Fruit fly (Drosophila melanogaster) whole organism, embryonic: ENCODE data around the gene RpS17.

Experiments used
- Ada2b ChIP-seq: fragments of 200-800 bp; sonication (Bioruptor generic); IDR thresholded peaks from 2 replicates; pipeline ENCODE4 v1.3.6; 2022; ENCODE audit warnings: missing biosample characterization, missing genetic modification characterization
- CG11398 ChIP-seq: fragments of 200-800 bp; sonication (Bioruptor generic); optimal IDR thresholded peaks from 2 replicates; lab custom pipeline; 2016; ENCODE audit warnings: missing biosample characterization, missing genetic modification characterization
- CG13287 ChIP-seq: fragments of 200-800 bp; sonication (Bioruptor generic); IDR thresholded peaks from 2 replicates; pipeline ENCODE4 v1.3.6; 2022; ENCODE audit warnings: missing biosample characterization, missing genetic modification characterization; ENCODE audit not compliant: partially characterized antibody
- CG14965 ChIP-seq: fragments of 200-800 bp; sonication (Bioruptor generic); optimal IDR thresholded peaks from 2 replicates; lab custom pipeline; 2016; ENCODE audit warnings: missing biosample characterization, missing genetic modification characterization, borderline replicate concordance
- CG15269 ChIP-seq: fragments of 200-800 bp; sonication (Bioruptor generic); optimal IDR thresholded peaks from 2 replicates; lab custom pipeline; 2018; ENCODE audit warnings: missing biosample characterization, mild to moderate bottlenecking, missing genetic modification characterization, moderate library complexity
- CG17385 ChIP-seq: fragments of 200-800 bp; sonication (Bioruptor generic); optimal IDR thresholded peaks from 3 replicates; lab custom pipeline; 2018; ENCODE audit warnings: missing biosample characterization, mild to moderate bottlenecking, missing genetic modification characterization
- CG17612 ChIP-seq: fragments of 200-800 bp; sonication (Bioruptor generic); IDR thresholded peaks from 2 replicates; pipeline ENCODE4 v1.3.6; 2022; ENCODE audit warnings: missing biosample characterization, missing genetic modification characterization
- CG17802 ChIP-seq: fragments of 200-800 bp; sonication (Bioruptor generic); optimal IDR thresholded peaks from 2 replicates; lab custom pipeline; 2018; ENCODE audit warnings: missing biosample characterization, mild to moderate bottlenecking, missing genetic modification characterization, moderate library complexity
- CG1792 ChIP-seq: fragments of 200-800 bp; sonication (Bioruptor generic); optimal IDR thresholded peaks from 2 replicates; lab custom pipeline; 2016; ENCODE audit warnings: missing biosample characterization, missing genetic modification characterization
- CG2202 ChIP-seq: fragments of 200-800 bp; sonication (Bioruptor generic); optimal IDR thresholded peaks from 2 replicates; lab custom pipeline; 2018; ENCODE audit warnings: missing biosample characterization, mild to moderate bottlenecking, missing genetic modification characterization
- CG34224 ChIP-seq: fragments of 200-800 bp; sonication (Bioruptor generic); IDR thresholded peaks from 3 replicates; pipeline ENCODE4 v1.3.6; 2022; ENCODE audit warnings: missing biosample characterization, missing genetic modification characterization; ENCODE audit not compliant: partially characterized antibody
- CG4617 ChIP-seq: fragments of 200-800 bp; sonication (Bioruptor generic); optimal IDR thresholded peaks from 3 replicates; lab custom pipeline; 2016; ENCODE audit warnings: missing biosample characterization, missing genetic modification characterization, borderline replicate concordance
- CG6654 ChIP-seq: fragments of 200-800 bp; sonication (Bioruptor generic); optimal IDR thresholded peaks from 2 replicates; lab custom pipeline; 2017; ENCODE audit warnings: missing biosample characterization, mild to moderate bottlenecking, missing genetic modification characterization
- CG6854 ChIP-seq: fragments of 200-800 bp; sonication (Bioruptor generic); optimal IDR thresholded peaks from 3 replicates; lab custom pipeline; 2017; ENCODE audit warnings: missing biosample characterization, mild to moderate bottlenecking, missing genetic modification characterization
- CG9609 ChIP-seq: fragments of 200-800 bp; sonication (Bioruptor generic); optimal IDR thresholded peaks from 3 replicates; lab custom pipeline; 2016; ENCODE audit warnings: missing biosample characterization, missing genetic modification characterization
- CG9797 ChIP-seq: fragments of 200-800 bp; sonication (Bioruptor generic); optimal IDR thresholded peaks from 3 replicates; lab custom pipeline; 2018; ENCODE audit warnings: missing biosample characterization, mild to moderate bottlenecking, missing genetic modification characterization
- Dbx ChIP-seq: fragments of 200-800 bp; sonication (Bioruptor generic); IDR thresholded peaks from 3 replicates; pipeline ENCODE4 v1.3.6; 2022; ENCODE audit warnings: missing biosample characterization, missing genetic modification characterization
- Dfd ChIP-seq, 2 experiments: fragments of >200 bp; optimal IDR thresholded peaks; 2 replicates each; lab custom pipeline; 2017; ENCODE audit warnings: missing biosample characterization in 2 of 2, missing genetic modification characterization in 2 of 2
- Dp ChIP-seq: fragments of 200-800 bp; sonication (Bioruptor generic); optimal IDR thresholded peaks from 2 replicates; lab custom pipeline; 2018; ENCODE audit warnings: missing biosample characterization, mild to moderate bottlenecking, missing genetic modification characterization, moderate library complexity
- Fer3 ChIP-seq: fragments of 200-800 bp; sonication (Bioruptor generic); optimal IDR thresholded peaks from 2 replicates; lab custom pipeline; 2018; ENCODE audit warnings: missing biosample characterization, mild to moderate bottlenecking, missing genetic modification characterization, moderate library complexity
- GATAe ChIP-seq: fragments of 200-800 bp; sonication (Bioruptor generic); conservative IDR thresholded peaks from 2 replicates; pipeline ENCODE4 v1.3.6; 2022; ENCODE audit warnings: missing biosample characterization, missing genetic modification characterization
- Gsc ChIP-seq: fragments of 200-800 bp; sonication (Bioruptor generic); IDR thresholded peaks from 2 replicates; pipeline ENCODE4 v1.3.6; 2022; ENCODE audit warnings: missing biosample characterization, missing genetic modification characterization
- Hr51 ChIP-seq, 2 experiments: fragments of 200-800 bp; sonication (Bioruptor generic); optimal IDR thresholded peaks; 2 replicates in 1 of 2; 3 replicates in 1 of 2; lab custom pipeline; 2016 to 2018; ENCODE audit warnings: missing biosample characterization in 2 of 2, missing genetic modification characterization in 2 of 2, mild to moderate bottlenecking in 1 of 2, moderate library complexity in 1 of 2
- NC2α ChIP-seq: fragments of 200-800 bp; sonication (Bioruptor generic); optimal IDR thresholded peaks from 2 replicates; lab custom pipeline; 2016; ENCODE audit warnings: missing biosample characterization, missing genetic modification characterization
- PHDP ChIP-seq: fragments of 200-800 bp; sonication (Bioruptor generic); optimal IDR thresholded peaks from 3 replicates; lab custom pipeline; 2018; ENCODE audit warnings: missing biosample characterization, mild to moderate bottlenecking, missing genetic modification characterization, moderate library complexity
- Pdp1 ChIP-seq, 2 experiments: fragments of 200-800 bp; sonication (Bioruptor generic); optimal IDR thresholded peaks; 3 replicates each; lab custom pipeline; 2016; ENCODE audit warnings: missing biosample characterization in 2 of 2, missing genetic modification characterization in 2 of 2, mild to moderate bottlenecking in 1 of 2, moderate library complexity in 1 of 2
- Trl ChIP-seq, 3 experiments: fragments of >200 bp in 2 of 3; fragments of 200-800 bp in 1 of 3; sonication (Bioruptor generic) in 1 of 3; optimal IDR thresholded peaks; 2 replicates in 1 of 3; 3 replicates in 2 of 3; lab custom pipeline; 2016 to 2017; ENCODE audit warnings: missing biosample characterization in 1 of 3, missing genetic modification characterization in 1 of 3
- ase ChIP-seq: fragments of 200-800 bp; sonication (Bioruptor generic); IDR thresholded peaks from 3 replicates; pipeline ENCODE4 v1.3.6; 2022; ENCODE audit warnings: missing biosample characterization, missing genetic modification characterization
- br ChIP-seq: fragments of >200 bp; optimal IDR thresholded peaks from 2 replicates; lab custom pipeline; 2017
- cad ChIP-seq: fragments of >200 bp; optimal IDR thresholded peaks from 2 replicates; lab custom pipeline; 2017; ENCODE audit warnings: missing biosample characterization, missing genetic modification characterization
- crp ChIP-seq, 2 experiments: fragments of 200-800 bp; sonication (Bioruptor generic); optimal IDR thresholded peaks; 2 replicates in 1 of 2; 3 replicates in 1 of 2; lab custom pipeline; 2017; ENCODE audit warnings: missing biosample characterization in 2 of 2, missing genetic modification characterization in 2 of 2, mild to moderate bottlenecking in 1 of 2, moderate library complexity in 1 of 2
- cwo ChIP-seq: fragments of 200-800 bp; sonication (Bioruptor generic); optimal IDR thresholded peaks from 3 replicates; lab custom pipeline; 2017; ENCODE audit warnings: missing biosample characterization, missing genetic modification characterization, mild to moderate bottlenecking, moderate library complexity, missing genetic modification reagents
- fd102C ChIP-seq: fragments of 200-800 bp; sonication (Bioruptor generic); optimal IDR thresholded peaks from 2 replicates; lab custom pipeline; 2018; ENCODE audit warnings: missing biosample characterization, mild to moderate bottlenecking, missing genetic modification characterization, moderate library complexity
- gce ChIP-seq: fragments of 200-800 bp; sonication (Bioruptor generic); IDR thresholded peaks from 3 replicates; pipeline ENCODE4 v1.3.6; 2022; ENCODE audit warnings: missing biosample characterization, missing genetic modification characterization
- hbn ChIP-seq: fragments of 200-800 bp; sonication (Bioruptor generic); IDR thresholded peaks from 2 replicates; pipeline ENCODE4 v1.3.6; 2022; ENCODE audit warnings: missing biosample characterization, missing genetic modification characterization; ENCODE audit not compliant: partially characterized antibody
- jigr1 ChIP-seq: fragments of 200-800 bp; sonication (Bioruptor generic); IDR thresholded peaks from 3 replicates; pipeline ENCODE4 v1.3.6; 2022; ENCODE audit warnings: missing biosample characterization, missing genetic modification characterization
- jing ChIP-seq: fragments of 200-800 bp; sonication (Bioruptor generic); optimal IDR thresholded peaks from 2 replicates; lab custom pipeline; 2018; ENCODE audit warnings: missing biosample characterization, mild to moderate bottlenecking, missing genetic modification characterization
- kni ChIP-seq: fragments of 200-800 bp; sonication (Bioruptor generic); optimal IDR thresholded peaks from 3 replicates; lab custom pipeline; 2017; ENCODE audit warnings: mild to moderate bottlenecking, missing biosample characterization, missing genetic modification reagents, missing genetic modification characterization
- luna ChIP-seq: fragments of 200-800 bp; sonication (Bioruptor generic); optimal IDR thresholded peaks from 2 replicates; lab custom pipeline; 2016; ENCODE audit warnings: missing biosample characterization, missing genetic modification characterization
- org-1 ChIP-seq: fragments of 200-800 bp; sonication (Bioruptor generic); optimal IDR thresholded peaks from 2 replicates; lab custom pipeline; 2017; ENCODE audit warnings: missing biosample characterization, missing genetic modification characterization
- pnt ChIP-seq: fragments of 200-800 bp; sonication (Bioruptor generic); optimal IDR thresholded peaks from 3 replicates; lab custom pipeline; 2016; ENCODE audit warnings: missing biosample characterization, missing genetic modification characterization
- sim ChIP-seq: fragments of 200-800 bp; sonication (Bioruptor generic); IDR thresholded peaks from 2 replicates; pipeline ENCODE4 v1.3.6; 2022; ENCODE audit warnings: missing biosample characterization, missing genetic modification characterization
- slbo ChIP-seq: fragments of 200-800 bp; sonication (Bioruptor generic); IDR thresholded peaks from 2 replicates; pipeline ENCODE4 v1.3.6; 2022; ENCODE audit warnings: missing biosample characterization, missing genetic modification characterization
- tna ChIP-seq: fragments of 200-800 bp; sonication (Bioruptor generic); IDR thresholded peaks from 2 replicates; pipeline ENCODE4 v1.3.6; 2022; ENCODE audit warnings: missing biosample characterization, missing genetic modification characterization; ENCODE audit not compliant: partially characterized antibody
- tx ChIP-seq: fragments of 200-800 bp; sonication (Bioruptor generic); optimal IDR thresholded peaks from 2 replicates; lab custom pipeline; 2016; ENCODE audit warnings: missing biosample characterization, missing genetic modification characterization
- vfl ChIP-seq: fragments of 200-800 bp; sonication (Bioruptor generic); optimal IDR thresholded peaks from 2 replicates; lab custom pipeline; 2016; ENCODE audit warnings: missing biosample characterization, missing genetic modification characterization
- wdn ChIP-seq: fragments of 200-800 bp; sonication (Bioruptor generic); IDR thresholded peaks from 2 replicates; pipeline ENCODE4 v1.3.6; 2022; ENCODE audit warnings: missing biosample characterization, missing genetic modification characterization

RpS17 gene

DNA sequence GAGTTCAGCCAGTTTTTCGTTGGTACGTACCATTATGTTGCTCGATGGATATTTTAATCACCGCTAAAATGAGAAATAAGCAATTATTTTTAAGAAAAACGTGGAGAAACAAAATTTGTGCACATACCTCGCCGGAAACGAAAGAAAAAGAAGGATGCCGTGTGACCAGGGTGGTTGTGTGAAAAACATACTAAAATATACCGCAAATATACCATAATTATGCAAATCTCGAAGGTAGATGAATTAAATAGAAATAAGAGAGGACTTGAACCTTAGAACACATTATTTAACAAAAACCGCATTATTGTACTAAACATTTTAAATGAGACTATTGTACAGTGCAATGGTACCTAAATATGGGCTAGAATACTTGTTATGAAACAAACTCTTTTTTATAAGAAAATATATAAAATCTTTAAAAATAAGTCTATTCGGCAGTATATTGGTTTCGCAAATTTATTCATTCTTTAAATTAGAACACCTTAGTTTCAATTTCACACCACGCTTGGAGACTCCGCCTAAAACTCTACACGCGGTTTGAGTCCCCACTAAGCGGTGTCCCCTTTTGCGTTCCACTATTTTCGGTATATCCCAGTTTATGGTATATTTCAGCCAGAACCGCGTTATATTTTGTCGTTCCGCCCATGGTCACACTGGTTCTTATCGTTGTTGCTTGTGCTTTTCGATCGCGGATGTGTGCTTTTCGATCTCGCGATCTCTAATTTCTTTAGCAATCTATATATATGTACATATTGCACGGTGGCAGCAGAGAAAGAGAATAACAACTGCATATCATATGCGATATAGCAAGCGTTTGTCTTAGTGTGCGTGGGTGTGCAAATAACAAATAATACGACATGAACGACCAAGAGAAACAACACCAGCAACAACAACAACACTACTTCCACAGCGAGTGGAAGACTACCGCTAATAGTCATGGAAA is at the start of gene RpS17, which contains the start of gene MTF-1 (continued):
- no peak for TF ChIP-seq crp (GFP tag; optimal IDR thresholded peaks at IDR 0.05; lab: Kevin White, UChicago)
- TF ChIP-seq fd102C (GFP tag; lab: Kevin White, UChicago), result no peak
- TF ChIP-seq CG11398 (GFP tag; lab: Kevin White, UChicago), result peak; percentile 62
- peak; percentile 60 for TF ChIP-seq CG4617 (GFP tag; lab: Kevin White, UChicago)
- TF ChIP-seq sim, result 0 out of 2 replicates have a peak, but pooled peaks have one; percentile 16
- TF ChIP-seq CG6854 (GFP tag; lab: Kevin White, UChicago), result peak; percentile 41
- TF ChIP-seq NC2α (GFP tag; lab: Kevin White, UChicago), result no peak
- no peak for TF ChIP-seq CG14965 (GFP tag; lab: Kevin White, UChicago)
- peak; percentile 43 for TF ChIP-seq CG2202 (tag; lab: Kevin White, UChicago)
- TF ChIP-seq kni (GFP tag; lab: Kevin White, UChicago), result peak; percentile 22
- TF ChIP-seq ase (GFP tag; lab: Robert Waterston, UW), result peak; percentile 51; the same call in 2 of the 3 replicates
- no peak for TF ChIP-seq Dfd (GFP tag; optimal IDR thresholded peaks at IDR 0.05; lab: Kevin White, UChicago)
- no peak for TF ChIP-seq CG17802 (tag; lab: Kevin White, UChicago)
- peak; percentile 38; the same call in 1 of the 2 replicates for TF ChIP-seq tna (GFP tag; lab: Robert Waterston, UW)
- TF ChIP-seq Hr51 (GFP tag; optimal IDR thresholded peaks at IDR 0.05; lab: Kevin White, UChicago), result no peak
- 0 out of 2 replicates have a peak, but pooled peaks have one; percentile 11 for TF ChIP-seq wdn
- TF ChIP-seq vfl (GFP tag; lab: Kevin White, UChicago), result no peak
- TF ChIP-seq br (lab: Kevin White, UChicago), result no peak
- peak; percentile 34; the same call in 2 of the 3 replicates for TF ChIP-seq Dbx
- no peak for TF ChIP-seq jing (GFP tag; lab: Kevin White, UChicago)
- no peak for TF ChIP-seq cad (GFP tag; lab: Kevin White, UChicago)
- TF ChIP-seq CG6654 (GFP tag; lab: Kevin White, UChicago), result no peak
- TF ChIP-seq Pdp1 (GFP tag; optimal IDR thresholded peaks at IDR 0.05; lab: Kevin White, UChicago), result peak in 1 of 2 experiments; percentile 57
- no peak for TF ChIP-seq Gsc (GFP tag; lab: Robert Waterston, UW)
- peak; percentile 39 for TF ChIP-seq Dp (GFP tag; lab: Kevin White, UChicago)
- no peak for TF ChIP-seq CG34224 (GFP tag; lab: Robert Waterston, UW)
- TF ChIP-seq CG17385, result peak; percentile 71
- TF ChIP-seq PHDP (tag; lab: Kevin White, UChicago), result peak; percentile 66
- TF ChIP-seq slbo (GFP tag; lab: Robert Waterston, UW), result peak; percentile 53
- peak; percentile 7 for TF ChIP-seq luna (GFP tag; lab: Kevin White, UChicago)
- TF ChIP-seq CG1792 (GFP tag; lab: Kevin White, UChicago), result no peak
- TF ChIP-seq GATAe (GFP tag; lab: Robert Waterston, UW), result no peak
- TF ChIP-seq pnt, result no peak
- no peak for TF ChIP-seq hbn (GFP tag; lab: Robert Waterston, UW)
- TF ChIP-seq Trl (optimal IDR thresholded peaks at IDR 0.05; lab: Kevin White, UChicago), result no peak
- peak; percentile 20 for TF ChIP-seq Trl (GFP tag; optimal IDR thresholded peaks at IDR 0.05; lab: Kevin White, UChicago)
- TF ChIP-seq CG9609, result peak; percentile 41
- no peak for TF ChIP-seq Ada2b (GFP tag; lab: Robert Waterston, UW)
- TF ChIP-seq org-1 (GFP tag; lab: Kevin White, UChicago), result peak; percentile 17
- no peak for TF ChIP-seq jigr1 (GFP tag; lab: Robert Waterston, UW)
- no peak for TF ChIP-seq tx (GFP tag; lab: Kevin White, UChicago)
- peak; percentile 24 for TF ChIP-seq Fer3 (tag; lab: Kevin White, UChicago)
- TF ChIP-seq CG15269 (tag; lab: Kevin White, UChicago), result peak; percentile 57
- TF ChIP-seq CG9797 (GFP tag; lab: Kevin White, UChicago), result peak; percentile 85
- peak; percentile 51; the same call in 1 of the 3 replicates for TF ChIP-seq gce (GFP tag; lab: Robert Waterston, UW)
- no peak for TF ChIP-seq CG17612
- TF ChIP-seq cwo (GFP tag; lab: Kevin White, UChicago), result peak; percentile 7
- TF ChIP-seq CG13287 (GFP tag; lab: Robert Waterston, UW), result peak; percentile 61; the same call in 1 of the 2 replicates
